Worm (Caenorhabditis elegans): ENCODE data around the gene cnc-8.

Gene cnc-8

DNA sequence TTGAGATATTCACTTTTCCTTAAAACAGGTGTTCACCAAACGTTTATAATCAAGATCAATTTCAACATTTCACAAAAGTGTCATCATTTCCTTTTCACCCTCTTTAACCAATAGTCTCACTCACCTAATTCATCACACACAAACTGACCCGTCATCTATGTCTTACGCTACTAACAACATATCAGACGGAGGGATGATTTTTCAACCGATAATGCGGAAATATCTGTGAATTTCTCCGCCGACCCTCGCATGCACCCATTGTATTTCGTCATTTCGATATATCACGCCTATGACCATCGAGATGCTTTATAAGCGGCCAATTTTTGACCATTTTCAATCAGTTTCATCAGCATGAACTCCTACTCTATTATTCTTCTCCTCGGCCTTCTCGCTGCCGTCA, 2.2 kb upstream of the cnc-8 start, which contains the start of gene fipr-21 (continued):
- TF ChIP-seq rnt-1 (tag; optimal IDR thresholded peaks at IDR 0.05) (peak; percentile 3), nhr-28 (tag; optimal IDR thresholded peaks at IDR 0.05) (no peak), lin-14 (GFP tag; optimal IDR thresholded peaks at IDR 0.05) (peak; percentile 68), nhr-85 (tag) (peak; percentile 92), C34B4.2 (tag; optimal IDR thresholded peaks at IDR 0.05) (no peak), fos-1 (tag; optimal IDR thresholded peaks at IDR 0.05) (no peak), lin-15B (tag; optimal IDR thresholded peaks at IDR 0.05) (no peak), mdl-1 (tag; optimal IDR thresholded peaks at IDR 0.05) (peak in 1 of 2 experiments; percentile 31), ceh-82 (tag; optimal IDR thresholded peaks at IDR 0.05) (no peak), irx-1 (tag; optimal IDR thresholded peaks at IDR 0.05) (no peak)

DNA sequence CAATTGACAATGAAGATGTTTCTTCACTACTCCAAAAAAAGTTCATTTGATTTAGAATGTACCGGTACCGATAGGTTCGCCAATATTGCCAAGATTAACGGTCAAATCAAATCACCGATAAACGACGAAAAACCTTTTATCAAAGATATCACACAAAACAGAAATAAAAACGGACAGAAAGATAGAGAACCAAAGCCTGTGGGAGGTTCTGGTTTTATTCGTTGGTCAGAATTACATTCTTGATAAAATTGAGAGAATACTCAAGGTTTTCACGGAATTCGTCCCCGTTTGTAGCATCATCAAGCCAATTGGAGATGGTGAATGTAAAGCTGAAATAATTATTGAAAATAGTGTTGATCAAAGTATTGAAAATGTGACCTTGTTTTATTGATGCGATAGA, 528 bp downstream of the cnc-8 start:
- TF ChIP-seq nhr-20 (tag; optimal IDR thresholded peaks at IDR 0.05) (peak; percentile 17), mep-1 (tag; optimal IDR thresholded peaks at IDR 0.05) (no peak), tlp-1 (tag; optimal IDR thresholded peaks at IDR 0.05) (no peak), nhr-71 (tag; optimal IDR thresholded peaks at IDR 0.05) (peak; percentile 18), blmp-1 (tag; optimal IDR thresholded peaks at IDR 0.05) (peak; percentile 23), lin-14 (GFP tag; optimal IDR thresholded peaks at IDR 0.05) (peak; percentile 36), efl-1 (optimal IDR thresholded peaks at IDR 0.05) (no peak), efl-1 (GFP tag; optimal IDR thresholded peaks at IDR 0.05 in 1 of 2) (peak in 1 of 2 experiments; percentile 27), elt-3 (tag; optimal IDR thresholded peaks at IDR 0.05) (peak in 2 of 6 experiments; percentile 12 to 27), egl-13 (tag; optimal IDR thresholded peaks at IDR 0.05) (no peak), nhr-85 (tag) (peak; percentile 68)

DNA sequence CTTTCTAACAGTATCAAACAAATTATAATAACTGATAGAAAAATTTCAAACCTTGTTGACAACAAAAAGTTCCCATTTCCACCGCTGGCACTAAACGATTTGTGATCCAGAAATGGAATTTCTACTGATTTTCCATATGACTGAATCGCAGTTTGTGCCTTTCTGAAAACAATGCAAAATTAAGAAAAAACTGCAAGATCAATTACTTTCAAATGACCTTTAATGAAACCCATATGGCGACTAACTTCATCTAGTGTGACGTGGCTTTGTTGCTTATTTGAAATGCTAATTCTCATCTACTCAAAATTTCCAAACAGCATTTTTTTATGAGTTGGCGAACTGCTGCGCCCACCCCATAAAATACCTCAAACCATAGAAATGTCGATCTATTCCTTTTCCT, 1.1 kb downstream of the cnc-8 start, which contains the start of gene F41E7.7:
Gene F41E7.7 (plus strand): TSS at position 301 of the 400 bp plus-strand sequence.
- no peak for TF ChIP-seq zip-4 (GFP tag; optimal IDR thresholded peaks at IDR 0.05)
- TF ChIP-seq ztf-11 (tag; optimal IDR thresholded peaks at IDR 0.05), result no peak
- TF ChIP-seq xbp-1 (tag; optimal IDR thresholded peaks at IDR 0.05), result no peak
- TF ChIP-seq elt-3 (tag; optimal IDR thresholded peaks at IDR 0.05), result no peak
- no peak for TF ChIP-seq efl-1 (optimal IDR thresholded peaks at IDR 0.05)
- TF ChIP-seq efl-1 (GFP tag; optimal IDR thresholded peaks at IDR 0.05 in 1 of 2), result peak in 1 of 2 experiments; percentile 11

DNA sequence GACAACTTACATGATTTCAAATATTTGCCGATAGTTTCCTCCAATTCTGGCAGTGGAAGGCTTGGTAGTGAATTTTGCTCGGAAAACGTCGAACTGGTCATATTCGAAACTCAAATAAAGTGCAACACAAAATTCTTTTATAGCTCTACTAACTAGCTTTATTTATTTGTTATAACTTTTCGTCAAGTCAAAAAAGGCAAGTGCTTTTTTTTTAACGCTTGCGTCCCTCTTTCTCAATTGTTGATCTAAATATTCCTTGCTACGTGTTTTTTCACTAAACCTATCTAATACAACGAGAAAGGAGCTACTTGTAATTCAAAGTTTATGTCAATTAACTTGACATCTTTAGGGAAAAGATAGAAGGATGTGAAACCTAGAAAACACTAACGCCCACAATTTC, 4.0 kb downstream of the cnc-8 start, which contains the start of gene F41E7.6:
Gene F41E7.6 (minus strand): TSS at position 101 of the 400 bp plus-strand sequence.
- TF ChIP-seq tbx-2 (tag; optimal IDR thresholded peaks at IDR 0.05) (no peak), lin-14 (GFP tag; optimal IDR thresholded peaks at IDR 0.05) (no peak), nhr-12 (tag; optimal IDR thresholded peaks at IDR 0.05) (no peak), nhr-11 (tag; optimal IDR thresholded peaks at IDR 0.05) (no peak), pax-3 (tag; optimal IDR thresholded peaks at IDR 0.05) (no peak), unc-62 (GFP tag; optimal IDR thresholded peaks at IDR 0.05) (no peak), pag-3 (tag; optimal IDR thresholded peaks at IDR 0.05; ENCODE audit: borderline replicate concordance, insufficient read depth) (no peak), nhr-90 (tag; optimal IDR thresholded peaks at IDR 0.05; ENCODE audit: poor library complexity) (no peak), C34B4.2 (tag; optimal IDR thresholded peaks at IDR 0.05) (no peak), lin-13 (GFP tag; optimal IDR thresholded peaks at IDR 0.05) (no peak), alr-1 (tag; optimal IDR thresholded peaks at IDR 0.05; ENCODE audit: borderline replicate concordance) (no peak), ceh-88 (GFP tag; IDR thresholded peaks at IDR 0.05) (no peak), lsy-2 (tag; optimal IDR thresholded peaks at IDR 0.05) (no peak), ztf-4 (tag; optimal IDR thresholded peaks at IDR 0.05) (no peak)

DNA sequence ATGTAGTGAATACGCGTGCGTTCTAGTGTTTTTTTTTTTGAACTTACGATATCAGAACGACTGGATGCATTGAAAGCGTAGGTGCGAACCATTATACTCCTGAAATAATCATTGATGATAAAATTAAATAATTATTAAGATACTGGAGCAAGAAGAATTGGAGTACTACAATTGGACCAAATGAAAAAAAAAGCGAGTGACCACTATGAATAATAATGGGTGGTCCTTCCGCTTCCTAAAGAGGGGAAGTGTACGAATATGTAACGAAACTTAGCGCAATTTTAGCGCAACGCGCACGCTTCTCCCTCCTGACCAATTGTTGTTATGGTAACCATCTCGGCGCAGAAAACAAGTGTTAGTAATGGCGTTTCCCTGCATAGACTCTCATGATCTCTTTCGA, 9.5 kb downstream of the cnc-8 start, which contains the start of gene F41E7.9:
Gene F41E7.9 (minus strand): TSS at position 101 of the 400 bp plus-strand sequence.
- TF ChIP-seq pax-3 (tag; optimal IDR thresholded peaks at IDR 0.05) (no peak), nhr-84 (tag; optimal IDR thresholded peaks at IDR 0.05) (no peak), F16B12.6 (tag; optimal IDR thresholded peaks at IDR 0.05) (no peak), fkh-8 (tag; optimal IDR thresholded peaks at IDR 0.05) (peak; percentile 49), unc-98 (GFP tag; IDR thresholded peaks at IDR 0.05) (no peak)
